Worm (Caenorhabditis elegans) whole organism, L1 larva: ENCODE data around the gene srx-13.

Source experiments
- C04F5.9 ChIP-seq: sonication (generic microtip); optimal IDR thresholded peaks from 2 replicates; lab custom pipeline; 2016; ENCODE audit warnings: missing genetic modification characterization, missing compliant biosample characterization
- C16A3.4 ChIP-seq: fragments of 150-350 bp; optimal IDR thresholded peaks from 2 replicates; lab custom pipeline; 2014; ENCODE audit warnings: missing biosample characterization, missing genetic modification characterization
- F16B12.6 ChIP-seq: fragments of 150-350 bp; optimal IDR thresholded peaks from 2 replicates; lab custom pipeline; 2014; ENCODE audit warnings: missing biosample characterization, missing genetic modification characterization
- alr-1 ChIP-seq: fragments of 200-800 bp; sonication (Bioruptor generic); optimal IDR thresholded peaks from 2 replicates; lab custom pipeline; 2018; ENCODE audit warnings: borderline replicate concordance, mild to moderate bottlenecking, missing genetic modification characterization, missing compliant biosample characterization
- aly-2 ChIP-seq: fragments of 150-350 bp; optimal IDR thresholded peaks from 2 replicates; lab custom pipeline; 2014; ENCODE audit warnings: missing biosample characterization, missing genetic modification characterization
- blmp-1 ChIP-seq: fragments of 150-350 bp; optimal IDR thresholded peaks from 2 replicates; lab custom pipeline; 2014; ENCODE audit warnings: missing biosample characterization, missing genetic modification characterization
- ceh-63 ChIP-seq: fragments of 200-800 bp; sonication (Bioruptor generic); optimal IDR thresholded peaks from 2 replicates; lab custom pipeline; 2018; ENCODE audit warnings: mild to moderate bottlenecking, missing genetic modification characterization, missing compliant biosample characterization
- ceh-8 ChIP-seq: fragments of 200-800 bp; sonication (Bioruptor generic); optimal IDR thresholded peaks from 2 replicates; lab custom pipeline; 2018; ENCODE audit warnings: mild to moderate bottlenecking, missing genetic modification characterization, moderate library complexity, missing compliant biosample characterization
- ceh-82 ChIP-seq, 3 experiments: fragments of 150-350 bp in 1 of 3; sonication (generic microtip) in 2 of 3; optimal IDR thresholded peaks; 2 replicates each; lab custom pipeline; 2014 to 2017; ENCODE audit warnings: missing biosample characterization in 3 of 3, missing genetic modification characterization in 3 of 3
- dpl-1 ChIP-seq, 3 experiments: fragments of 150-350 bp in 2 of 3; sonication (generic microtip) in 1 of 3; optimal IDR thresholded peaks; 2 replicates each; lab custom pipeline; 2014 to 2017; ENCODE audit warnings: missing biosample characterization in 3 of 3, missing genetic modification characterization in 3 of 3, missing genetic modification reagents in 3 of 3
- dsc-1 ChIP-seq: sonication (generic microtip); optimal IDR thresholded peaks from 2 replicates; lab custom pipeline; 2016; ENCODE audit warnings: mild to moderate bottlenecking, missing genetic modification characterization, missing compliant biosample characterization
- efl-3 ChIP-seq: fragments of 200-800 bp; sonication (Bioruptor generic); optimal IDR thresholded peaks from 2 replicates; lab custom pipeline; 2018; ENCODE audit warnings: mild to moderate bottlenecking, missing genetic modification characterization, missing compliant biosample characterization
- egl-27 ChIP-seq, 2 experiments: fragments of 150-350 bp in 1 of 2; sonication (generic microtip); optimal IDR thresholded peaks; 3 replicates each; lab custom pipeline; 2017 to 2018; ENCODE audit warnings: missing biosample characterization in 2 of 2, missing genetic modification characterization in 2 of 2, missing genetic modification reagents in 2 of 2
- fkh-4 ChIP-seq: sonication (generic microtip); optimal IDR thresholded peaks from 2 replicates; lab custom pipeline; 2016; ENCODE audit warnings: missing compliant biosample characterization, missing genetic modification characterization, borderline replicate concordance
- fkh-8 ChIP-seq: sonication (generic microtip); optimal IDR thresholded peaks from 2 replicates; lab custom pipeline; 2016; ENCODE audit warnings: mild to moderate bottlenecking, missing genetic modification characterization, missing compliant biosample characterization
- grh-1 ChIP-seq: fragments of 200-800 bp; sonication (Bioruptor generic); IDR thresholded peaks from 2 replicates; pipeline ENCODE4 v1.3.6; 2022; ENCODE audit warnings: missing genetic modification reagents, missing genetic modification characterization, missing compliant biosample characterization
- hlh-17 ChIP-seq: fragments of 200-800 bp; sonication (Bioruptor generic); optimal IDR thresholded peaks from 2 replicates; lab custom pipeline; 2018; ENCODE audit warnings: missing genetic modification characterization, mild to moderate bottlenecking, missing compliant biosample characterization, moderate library complexity, borderline replicate concordance
- hlh-4 ChIP-seq: sonication (generic microtip); optimal IDR thresholded peaks from 2 replicates; lab custom pipeline; 2016; ENCODE audit warnings: mild to moderate bottlenecking, missing genetic modification characterization, missing compliant biosample characterization
- hpl-2 ChIP-seq: fragments of 150-350 bp; optimal IDR thresholded peaks from 2 replicates; lab custom pipeline; 2014; ENCODE audit warnings: missing biosample characterization, missing genetic modification reagents, missing genetic modification characterization
- irx-1 ChIP-seq: sonication (generic microtip); optimal IDR thresholded peaks from 2 replicates; lab custom pipeline; 2016; ENCODE audit warnings: missing genetic modification characterization, missing compliant biosample characterization
- isw-1 ChIP-seq: fragments of 200-800 bp; sonication (Bioruptor generic); IDR thresholded peaks from 2 replicates; pipeline ENCODE4 v1.3.6; 2022; ENCODE audit warnings: missing genetic modification characterization, missing compliant biosample characterization
- jun-1 ChIP-seq: fragments of 150-350 bp; optimal IDR thresholded peaks from 2 replicates; lab custom pipeline; 2014; ENCODE audit warnings: missing biosample characterization, missing genetic modification reagents, missing genetic modification characterization
- lin-14 ChIP-seq: fragments of 200-800 bp; sonication (Bioruptor generic); optimal IDR thresholded peaks from 2 replicates; lab custom pipeline; 2018; ENCODE audit warnings: mild to moderate bottlenecking, missing genetic modification characterization, moderate library complexity, missing compliant biosample characterization
- lin-15B ChIP-seq: fragments of 150-350 bp; sonication (generic microtip); optimal IDR thresholded peaks from 3 replicates; lab custom pipeline; 2014; ENCODE audit warnings: missing biosample characterization, missing genetic modification characterization
- lin-35 ChIP-seq, 2 experiments: fragments of 150-350 bp; optimal IDR thresholded peaks; 2 replicates each; lab custom pipeline; 2014; ENCODE audit warnings: missing biosample characterization in 2 of 2, missing genetic modification characterization in 2 of 2, missing genetic modification reagents in 2 of 2
- lsy-2 ChIP-seq, 2 experiments: fragments of 150-350 bp; optimal IDR thresholded peaks; 2 replicates each; lab custom pipeline; 2014; ENCODE audit warnings: missing biosample characterization in 2 of 2, missing genetic modification characterization in 2 of 2
- mab-9 ChIP-seq: fragments of 200-800 bp; sonication (Bioruptor generic); IDR thresholded peaks from 2 replicates; pipeline ENCODE4 v1.3.6; 2022; ENCODE audit warnings: missing genetic modification reagents, missing genetic modification characterization, missing compliant biosample characterization
- mdl-1 ChIP-seq, 2 experiments: fragments of 150-350 bp; optimal IDR thresholded peaks; 2 replicates each; lab custom pipeline; 2014 to 2017; ENCODE audit warnings: missing biosample characterization in 2 of 2, missing genetic modification characterization in 2 of 2, inconsistent platforms in 1 of 2
- mef-2 ChIP-seq: fragments of 150-350 bp; optimal IDR thresholded peaks from 2 replicates; lab custom pipeline; 2014; ENCODE audit warnings: missing biosample characterization, missing genetic modification characterization
- mep-1 ChIP-seq: fragments of 150-350 bp; optimal IDR thresholded peaks from 2 replicates; lab custom pipeline; 2014; ENCODE audit warnings: missing biosample characterization, missing genetic modification characterization
- nhr-11 ChIP-seq: fragments of 150-350 bp; optimal IDR thresholded peaks from 2 replicates; lab custom pipeline; 2014; ENCODE audit warnings: missing biosample characterization, missing genetic modification characterization
- nhr-19 ChIP-seq: fragments of 200-800 bp; sonication (Bioruptor generic); conservative IDR thresholded peaks from 2 replicates; pipeline ENCODE4 v1.3.6; 2022; ENCODE audit warnings: missing genetic modification characterization, missing compliant biosample characterization
- nhr-20 ChIP-seq: sonication (generic microtip); optimal IDR thresholded peaks from 2 replicates; lab custom pipeline; 2016; ENCODE audit warnings: mild to moderate bottlenecking, missing genetic modification characterization, missing compliant biosample characterization
- nhr-28 ChIP-seq: fragments of 150-350 bp; optimal IDR thresholded peaks from 2 replicates; lab custom pipeline; 2014; ENCODE audit warnings: missing biosample characterization, missing genetic modification characterization
- nhr-71 ChIP-seq: sonication (generic microtip); optimal IDR thresholded peaks from 2 replicates; lab custom pipeline; 2016; ENCODE audit warnings: mild to moderate bottlenecking, missing genetic modification characterization, moderate library complexity, missing compliant biosample characterization
- nhr-84 ChIP-seq: sonication (generic microtip); optimal IDR thresholded peaks from 2 replicates; lab custom pipeline; 2017; ENCODE audit warnings: missing biosample characterization, missing genetic modification characterization
- nhr-85 ChIP-seq: sonication (generic microtip); peaks from one replicate; lab custom pipeline; 2016; ENCODE audit warnings: missing genetic modification characterization, inconsistent platforms, missing compliant biosample characterization
- nhr-90 ChIP-seq: sonication (generic microtip); optimal IDR thresholded peaks from 2 replicates; lab custom pipeline; 2016; ENCODE audit warnings: mild to moderate bottlenecking, missing genetic modification characterization, missing compliant biosample characterization; ENCODE audit not compliant: poor library complexity
- pag-3 ChIP-seq: sonication (generic microtip); optimal IDR thresholded peaks from 2 replicates; lab custom pipeline; 2017; ENCODE audit warnings: missing genetic modification characterization, mild to moderate bottlenecking, missing compliant biosample characterization, antibody characterized with exemption, borderline replicate concordance; ENCODE audit not compliant: insufficient read depth
- pax-3 ChIP-seq: fragments of 200-800 bp; sonication (Bioruptor generic); optimal IDR thresholded peaks from 2 replicates; lab custom pipeline; 2018; ENCODE audit warnings: mild to moderate bottlenecking, missing genetic modification characterization, moderate library complexity, missing compliant biosample characterization
- pqm-1 ChIP-seq: sonication (generic microtip); optimal IDR thresholded peaks from 3 replicates; lab custom pipeline; 2017; ENCODE audit warnings: missing biosample characterization, missing genetic modification characterization
- rnt-1 ChIP-seq: sonication (generic microtip); optimal IDR thresholded peaks from 2 replicates; lab custom pipeline; 2016; ENCODE audit warnings: mild to moderate bottlenecking, missing genetic modification characterization, moderate library complexity, missing compliant biosample characterization
- snu-23 ChIP-seq: sonication (generic microtip); optimal IDR thresholded peaks from 2 replicates; lab custom pipeline; 2016; ENCODE audit warnings: missing genetic modification characterization, missing compliant biosample characterization
- sptf-1 ChIP-seq: fragments of 150-350 bp; optimal IDR thresholded peaks from 2 replicates; lab custom pipeline; 2014; ENCODE audit warnings: missing biosample characterization, missing genetic modification characterization
- tbx-2 ChIP-seq: sonication (generic microtip); optimal IDR thresholded peaks from 2 replicates; lab custom pipeline; 2016; ENCODE audit warnings: missing genetic modification characterization, missing compliant biosample characterization
- tlp-1 ChIP-seq: fragments of 150-350 bp; optimal IDR thresholded peaks from 2 replicates; lab custom pipeline; 2014; ENCODE audit warnings: missing biosample characterization, missing genetic modification characterization
- unc-130 ChIP-seq: fragments of 150-350 bp; optimal IDR thresholded peaks from 2 replicates; lab custom pipeline; 2017; ENCODE audit warnings: missing biosample characterization, missing genetic modification characterization, inconsistent platforms
- unc-62 ChIP-seq: fragments of 150-350 bp; optimal IDR thresholded peaks from 2 replicates; lab custom pipeline; 2014; ENCODE audit warnings: missing biosample characterization, missing genetic modification reagents, missing genetic modification characterization
- unc-86 ChIP-seq: sonication (generic microtip); optimal IDR thresholded peaks from 2 replicates; lab custom pipeline; 2016; ENCODE audit warnings: missing genetic modification characterization, missing compliant biosample characterization
- unc-98 ChIP-seq: fragments of 200-800 bp; sonication (Bioruptor generic); IDR thresholded peaks from 2 replicates; pipeline ENCODE4 v1.3.6; 2022; ENCODE audit warnings: missing genetic modification characterization, missing compliant biosample characterization
- zag-1 ChIP-seq: fragments of 150-350 bp; optimal IDR thresholded peaks from 2 replicates; lab custom pipeline; 2014; ENCODE audit warnings: missing biosample characterization, missing genetic modification characterization
- ztf-11 ChIP-seq, 2 experiments: sonication (generic microtip); optimal IDR thresholded peaks; 2 replicates each; lab custom pipeline; 2016 to 2017; ENCODE audit warnings: missing genetic modification characterization in 2 of 2, missing biosample characterization in 1 of 2, missing compliant biosample characterization in 1 of 2
- ztf-4 ChIP-seq: fragments of 150-350 bp; optimal IDR thresholded peaks from 2 replicates; lab custom pipeline; 2014; ENCODE audit warnings: missing biosample characterization, missing genetic modification characterization

srx-13 gene

ce11 chrIV:1108030-1108429 is 10.4 kb downstream of the srx-13 start:
- no peak for TF ChIP-seq lin-15B (tag; lab: Kevin White, UChicago)
- no peak for TF ChIP-seq nhr-90 (tag; lab: Kevin White, UChicago)
- no peak for TF ChIP-seq nhr-11 (tag; lab: Kevin White, UChicago)
- TF ChIP-seq blmp-1 (tag; lab: Kevin White, UChicago), result no peak
- peak; percentile 50 for TF ChIP-seq nhr-20 (tag; lab: Kevin White, UChicago)
- TF ChIP-seq lin-14, result peak; percentile 80
- no peak for TF ChIP-seq fkh-4 (tag; lab: Kevin White, UChicago)
- peak; percentile 53 for TF ChIP-seq pag-3
- TF ChIP-seq pqm-1 (tag; lab: Kevin White, UChicago), result no peak
- no peak for TF ChIP-seq nhr-85 (tag; lab: Kevin White, UChicago)
- no peak for TF ChIP-seq mab-9 (GFP tag; lab: Robert Waterston, UW)
- no peak for TF ChIP-seq jun-1
- TF ChIP-seq mdl-1 (tag; optimal IDR thresholded peaks at IDR 0.05; lab: Kevin White, UChicago), result no peak
- no peak for TF ChIP-seq pax-3 (tag; lab: Kevin White, UChicago)
- peak; percentile 39 to 50 for TF ChIP-seq lsy-2 (tag; optimal IDR thresholded peaks at IDR 0.05; lab: Kevin White, UChicago)
- TF ChIP-seq isw-1 (GFP tag; lab: Robert Waterston, UW), result no peak
- TF ChIP-seq egl-27 (tag; optimal IDR thresholded peaks at IDR 0.05; lab: Kevin White, UChicago), result no peak
- TF ChIP-seq unc-86 (tag; lab: Kevin White, UChicago), result no peak
- no peak for TF ChIP-seq aly-2 (tag; lab: Kevin White, UChicago)
- TF ChIP-seq tlp-1 (tag; lab: Kevin White, UChicago), result no peak
- TF ChIP-seq ceh-8, result no peak
- TF ChIP-seq grh-1 (GFP tag; lab: Robert Waterston, UW), result no peak
- no peak for TF ChIP-seq nhr-28 (tag; lab: Kevin White, UChicago)
- peak; percentile 32 for TF ChIP-seq tbx-2
- no peak for TF ChIP-seq unc-62 (GFP tag; lab: Kevin White, UChicago)
- TF ChIP-seq hpl-2 (GFP tag; lab: Kevin White, UChicago), result no peak
- TF ChIP-seq ztf-11 (tag; optimal IDR thresholded peaks at IDR 0.05; lab: Kevin White, UChicago), result no peak
- TF ChIP-seq nhr-71 (tag; lab: Kevin White, UChicago), result peak; percentile 88
- peak; percentile 88 for TF ChIP-seq rnt-1 (tag; lab: Kevin White, UChicago)
- peak; percentile 44 for TF ChIP-seq unc-130 (tag; lab: Kevin White, UChicago)
- TF ChIP-seq irx-1 (tag; lab: Kevin White, UChicago), result no peak
- TF ChIP-seq nhr-84 (tag; lab: Kevin White, UChicago), result no peak
- TF ChIP-seq ceh-63 (GFP tag; lab: Kevin White, UChicago), result no peak
- TF ChIP-seq lin-35 (GFP tag; optimal IDR thresholded peaks at IDR 0.05; lab: Kevin White, UChicago), result no peak
- no peak for TF ChIP-seq sptf-1 (tag; lab: Kevin White, UChicago)
- no peak for TF ChIP-seq mef-2 (tag; lab: Kevin White, UChicago)
- no peak for TF ChIP-seq zag-1 (tag; lab: Kevin White, UChicago)
- TF ChIP-seq ceh-82 (tag; optimal IDR thresholded peaks at IDR 0.05; lab: Kevin White, UChicago), result no peak
- no peak for TF ChIP-seq C16A3.4
- no peak for TF ChIP-seq hlh-17 (GFP tag; lab: Kevin White, UChicago)
- TF ChIP-seq fkh-8 (tag; lab: Kevin White, UChicago), result no peak
- peak; percentile 33 for TF ChIP-seq ztf-4
- TF ChIP-seq C04F5.9 (tag; lab: Kevin White, UChicago), result peak; percentile 34
- TF ChIP-seq F16B12.6 (tag; lab: Kevin White, UChicago), result no peak
- peak; percentile 70 for TF ChIP-seq dsc-1
- no peak for TF ChIP-seq hlh-4 (tag; lab: Kevin White, UChicago)
- TF ChIP-seq nhr-19 (GFP tag; lab: Robert Waterston, UW), result peak; percentile 63
- TF ChIP-seq mep-1 (tag; lab: Kevin White, UChicago), result no peak
- peak; percentile 72 for TF ChIP-seq snu-23 (GFP tag; lab: Kevin White, UChicago)
- no peak for TF ChIP-seq efl-3 (GFP tag; lab: Kevin White, UChicago)
- no peak for TF ChIP-seq dpl-1 (GFP tag; optimal IDR thresholded peaks at IDR 0.05; lab: Kevin White, UChicago)
- no peak for TF ChIP-seq unc-98 (GFP tag; lab: Robert Waterston, UW)
- TF ChIP-seq alr-1 (tag; lab: Kevin White, UChicago), result no peak
